Fruit fly (Drosophila melanogaster) whole organism, prepupa: ENCODE measurements around the gene Tcs6.

Experiments
- Blimp-1 ChIP-seq: fragments of 200-800 bp; sonication (Bioruptor generic); optimal IDR thresholded peaks from 3 replicates; lab custom pipeline; 2017; ENCODE audit warnings: missing biosample characterization, missing genetic modification characterization, mild to moderate bottlenecking, moderate library complexity, missing genetic modification reagents
- CG10631 ChIP-seq: fragments of 200-800 bp; sonication (Bioruptor generic); optimal IDR thresholded peaks from 2 replicates; lab custom pipeline; 2016; ENCODE audit warnings: missing biosample characterization, missing genetic modification characterization
- CG10669 ChIP-seq: fragments of 200-800 bp; sonication (Bioruptor generic); optimal IDR thresholded peaks from 3 replicates; lab custom pipeline; 2018; ENCODE audit warnings: missing biosample characterization, mild to moderate bottlenecking, missing genetic modification characterization, moderate library complexity
- CG11294 ChIP-seq: fragments of 200-800 bp; sonication (Bioruptor generic); IDR thresholded peaks from 2 replicates; pipeline ENCODE4 v1.3.6; 2022; ENCODE audit warnings: missing biosample characterization, missing genetic modification characterization
- CG11762 ChIP-seq: fragments of 200-800 bp; sonication (Bioruptor generic); optimal IDR thresholded peaks from 3 replicates; lab custom pipeline; 2016; ENCODE audit warnings: missing biosample characterization, missing genetic modification characterization; ENCODE audit not compliant: insufficient read depth
- CG11902 ChIP-seq: fragments of 200-800 bp; sonication (Bioruptor generic); optimal IDR thresholded peaks from 3 replicates; lab custom pipeline; 2016; ENCODE audit warnings: missing biosample characterization, missing genetic modification characterization
- CG15336 ChIP-seq: fragments of 200-800 bp; sonication (Bioruptor generic); IDR thresholded peaks from 2 replicates; pipeline ENCODE4 v1.3.6; 2022; ENCODE audit warnings: missing biosample characterization, missing genetic modification characterization
- CG1621 ChIP-seq: fragments of 200-800 bp; sonication (Bioruptor generic); optimal IDR thresholded peaks from 3 replicates; lab custom pipeline; 2018; ENCODE audit warnings: missing biosample characterization, mild to moderate bottlenecking, missing genetic modification characterization
- CG16779 ChIP-seq: fragments of 200-800 bp; sonication (Bioruptor generic); optimal IDR thresholded peaks from 3 replicates; lab custom pipeline; 2017; ENCODE audit warnings: missing biosample characterization, mild to moderate bottlenecking, missing genetic modification characterization
- CG3032 ChIP-seq: fragments of 200-800 bp; optimal IDR thresholded peaks from 2 replicates; lab custom pipeline; 2019; ENCODE audit warnings: missing biosample characterization, mild to moderate bottlenecking, missing genetic modification characterization, moderate library complexity
- CG31627 ChIP-seq: fragments of 200-800 bp; sonication (Bioruptor generic); optimal IDR thresholded peaks from 3 replicates; lab custom pipeline; 2016; ENCODE audit warnings: missing biosample characterization, missing genetic modification characterization
- CG32006 ChIP-seq: fragments of 200-800 bp; sonication (Bioruptor generic); optimal IDR thresholded peaks from 3 replicates; lab custom pipeline; 2017; ENCODE audit warnings: missing biosample characterization, mild to moderate bottlenecking, missing genetic modification characterization
- CG34406 ChIP-seq: fragments of 200-800 bp; sonication (Bioruptor generic); optimal IDR thresholded peaks from 3 replicates; lab custom pipeline; 2016; ENCODE audit warnings: missing biosample characterization, missing genetic modification characterization
- CG3919 ChIP-seq: fragments of 200-800 bp; sonication (Bioruptor generic); optimal IDR thresholded peaks from 3 replicates; lab custom pipeline; 2016; ENCODE audit warnings: missing biosample characterization, missing genetic modification characterization
- CG4318 ChIP-seq: fragments of 200-800 bp; sonication (Bioruptor generic); optimal IDR thresholded peaks from 3 replicates; lab custom pipeline; 2017; ENCODE audit warnings: missing biosample characterization, mild to moderate bottlenecking, missing genetic modification characterization
- CG6163 ChIP-seq: fragments of 200-800 bp; sonication (Bioruptor generic); IDR thresholded peaks from 3 replicates; pipeline ENCODE4 v1.3.6; 2022; ENCODE audit warnings: missing biosample characterization, missing genetic modification characterization
- CG6276 ChIP-seq: fragments of 200-800 bp; sonication (Bioruptor generic); optimal IDR thresholded peaks from 2 replicates; lab custom pipeline; 2017; ENCODE audit warnings: missing biosample characterization, mild to moderate bottlenecking, missing genetic modification characterization
- CG6792 ChIP-seq: fragments of 200-800 bp; sonication (Bioruptor generic); optimal IDR thresholded peaks from 3 replicates; lab custom pipeline; 2016; ENCODE audit warnings: missing biosample characterization, missing genetic modification characterization
- CG6808 ChIP-seq: fragments of 200-800 bp; sonication (Bioruptor generic); optimal IDR thresholded peaks from 3 replicates; lab custom pipeline; 2017; ENCODE audit warnings: missing biosample characterization, missing genetic modification characterization, mild to moderate bottlenecking, moderate library complexity, missing genetic modification reagents
- CG6854 ChIP-seq: fragments of 200-800 bp; sonication (Bioruptor generic); optimal IDR thresholded peaks from 2 replicates; lab custom pipeline; 2017; ENCODE audit warnings: missing biosample characterization, mild to moderate bottlenecking, missing genetic modification characterization
- CG7368 ChIP-seq: fragments of 200-800 bp; sonication (Bioruptor generic); optimal IDR thresholded peaks from 3 replicates; lab custom pipeline; 2016; ENCODE audit warnings: missing biosample characterization, missing genetic modification characterization
- CG8119 ChIP-seq: fragments of 200-800 bp; sonication (Bioruptor generic); IDR thresholded peaks from 3 replicates; pipeline ENCODE4 v1.3.6; 2022; ENCODE audit warnings: missing biosample characterization, missing genetic modification characterization
- CG8319 ChIP-seq: fragments of 200-800 bp; sonication (Bioruptor generic); optimal IDR thresholded peaks from 3 replicates; lab custom pipeline; 2016; ENCODE audit warnings: missing biosample characterization, missing genetic modification characterization
- CG9139 ChIP-seq: fragments of 200-800 bp; sonication (Bioruptor generic); optimal IDR thresholded peaks from 3 replicates; lab custom pipeline; 2017; ENCODE audit warnings: missing biosample characterization, mild to moderate bottlenecking, missing genetic modification characterization
- Eip75B ChIP-seq: fragments of 200-800 bp; sonication (Bioruptor generic); optimal IDR thresholded peaks from 3 replicates; lab custom pipeline; 2016; ENCODE audit warnings: missing biosample characterization, missing genetic modification characterization
- Eip78C ChIP-seq: fragments of 200-800 bp; sonication (Bioruptor generic); peaks from one replicate; lab custom pipeline; 2016; ENCODE audit warnings: missing biosample characterization, missing genetic modification characterization
- Eip93F ChIP-seq: fragments of 200-800 bp; sonication (Bioruptor generic); optimal IDR thresholded peaks from 2 replicates; lab custom pipeline; 2016; ENCODE audit warnings: missing biosample characterization, mild to moderate bottlenecking, missing genetic modification characterization
- Ets96B ChIP-seq: fragments of 200-800 bp; optimal IDR thresholded peaks from 2 replicates; lab custom pipeline; 2019; ENCODE audit warnings: missing biosample characterization, mild to moderate bottlenecking, missing genetic modification characterization, moderate library complexity
- Gug ChIP-seq: fragments of 200-800 bp; sonication (Bioruptor generic); IDR thresholded peaks from 2 replicates; pipeline ENCODE4 v1.3.6; 2022; ENCODE audit warnings: missing biosample characterization, missing genetic modification characterization
- Hr4 ChIP-seq: fragments of 200-800 bp; sonication (Bioruptor generic); optimal IDR thresholded peaks from 3 replicates; lab custom pipeline; 2016; ENCODE audit warnings: missing biosample characterization, missing genetic modification characterization
- Lpt ChIP-seq: fragments of 200-800 bp; sonication (Bioruptor generic); optimal IDR thresholded peaks from 3 replicates; lab custom pipeline; 2016; ENCODE audit warnings: missing biosample characterization, missing genetic modification characterization
- Met ChIP-seq: fragments of 200-800 bp; sonication (Bioruptor generic); optimal IDR thresholded peaks from 3 replicates; lab custom pipeline; 2016; ENCODE audit warnings: missing biosample characterization, missing genetic modification characterization
- OdsH ChIP-seq: fragments of 200-800 bp; sonication (Bioruptor generic); optimal IDR thresholded peaks from 3 replicates; lab custom pipeline; 2016; ENCODE audit warnings: missing biosample characterization, missing genetic modification characterization
- Smox ChIP-seq: fragments of 200-800 bp; sonication (Bioruptor generic); optimal IDR thresholded peaks from 3 replicates; lab custom pipeline; 2016; ENCODE audit warnings: missing biosample characterization, missing genetic modification characterization
- Sox14 ChIP-seq: fragments of 200-800 bp; sonication (Bioruptor generic); optimal IDR thresholded peaks from 3 replicates; lab custom pipeline; 2016; ENCODE audit warnings: missing biosample characterization, missing genetic modification characterization
- Sox15 ChIP-seq: fragments of 200-800 bp; sonication (Bioruptor generic); optimal IDR thresholded peaks from 3 replicates; lab custom pipeline; 2016; ENCODE audit warnings: missing biosample characterization, missing genetic modification characterization
- achi ChIP-seq: fragments of 200-800 bp; sonication (Bioruptor generic); optimal IDR thresholded peaks from 3 replicates; lab custom pipeline; 2016; ENCODE audit warnings: missing biosample characterization, missing genetic modification characterization
- cyc ChIP-seq: fragments of 200-800 bp; sonication (Bioruptor generic); optimal IDR thresholded peaks from 3 replicates; lab custom pipeline; 2016; ENCODE audit warnings: missing biosample characterization, missing genetic modification characterization
- eg ChIP-seq: fragments of 200-800 bp; sonication (Bioruptor generic); IDR thresholded peaks from 3 replicates; pipeline ENCODE4 v1.3.6; 2022; ENCODE audit warnings: missing biosample characterization, missing genetic modification characterization
- esn ChIP-seq: fragments of 200-800 bp; sonication (Bioruptor generic); optimal IDR thresholded peaks from 2 replicates; lab custom pipeline; 2016; ENCODE audit warnings: missing biosample characterization, mild to moderate bottlenecking, missing genetic modification characterization, moderate library complexity
- fd59A ChIP-seq: fragments of 200-800 bp; sonication (Bioruptor generic); optimal IDR thresholded peaks from 2 replicates; lab custom pipeline; 2017; ENCODE audit warnings: missing biosample characterization, mild to moderate bottlenecking, missing genetic modification characterization, missing genetic modification reagents
- fd85E ChIP-seq: fragments of 200-800 bp; sonication (Bioruptor generic); optimal IDR thresholded peaks from 3 replicates; lab custom pipeline; 2016; ENCODE audit warnings: missing biosample characterization, missing genetic modification characterization
- lz ChIP-seq: fragments of 200-800 bp; sonication (Bioruptor generic); optimal IDR thresholded peaks from 3 replicates; lab custom pipeline; 2016; ENCODE audit warnings: missing biosample characterization, missing genetic modification characterization
- net ChIP-seq: fragments of 200-800 bp; sonication (Bioruptor generic); optimal IDR thresholded peaks from 3 replicates; lab custom pipeline; 2016; ENCODE audit warnings: missing biosample characterization, missing genetic modification characterization
- pdm3 ChIP-seq: fragments of 200-800 bp; sonication (Bioruptor generic); optimal IDR thresholded peaks from 3 replicates; lab custom pipeline; 2016; ENCODE audit warnings: missing biosample characterization, missing genetic modification characterization
- salr ChIP-seq, 2 experiments: fragments of 200-800 bp; sonication (Bioruptor generic); optimal IDR thresholded peaks; 3 replicates each; lab custom pipeline; 2016 to 2018; ENCODE audit warnings: missing biosample characterization in 2 of 2, missing genetic modification characterization in 2 of 2, mild to moderate bottlenecking in 1 of 2
- spab ChIP-seq: fragments of 200-800 bp; sonication (Bioruptor generic); optimal IDR thresholded peaks from 2 replicates; lab custom pipeline; 2017; ENCODE audit warnings: missing biosample characterization, mild to moderate bottlenecking, missing genetic modification characterization, missing genetic modification reagents
- ss ChIP-seq, 2 experiments: fragments of 200-800 bp; sonication (Bioruptor generic); optimal IDR thresholded peaks; 2 replicates in 1 of 2; 3 replicates in 1 of 2; lab custom pipeline; 2017 to 2018; ENCODE audit warnings: mild to moderate bottlenecking in 2 of 2, missing biosample characterization in 2 of 2, missing genetic modification characterization in 2 of 2, moderate library complexity in 1 of 2
- svp ChIP-seq: fragments of 200-800 bp; sonication (Bioruptor generic); peaks from one replicate; lab custom pipeline; 2016; ENCODE audit warnings: missing biosample characterization, missing genetic modification characterization
- topi ChIP-seq: fragments of 200-800 bp; sonication (Bioruptor generic); optimal IDR thresholded peaks from 3 replicates; lab custom pipeline; 2016; ENCODE audit warnings: missing biosample characterization, missing genetic modification characterization
- vri ChIP-seq: fragments of 200-800 bp; sonication (Bioruptor generic); optimal IDR thresholded peaks from 3 replicates; lab custom pipeline; 2016; ENCODE audit warnings: missing biosample characterization, mild to moderate bottlenecking, missing genetic modification characterization

Gene Tcs6

dm6 chr3R:26081380-26081991 is 23.5 kb upstream of the Tcs6 start:
- TF ChIP-seq topi = peak; percentile 80
- TF ChIP-seq eg (GFP tag; lab: Robert Waterston, UW) = peak; percentile 78
- peak; percentile 81 for TF ChIP-seq achi (GFP tag; lab: Kevin White, UChicago)
- TF ChIP-seq Eip93F (GFP tag; lab: Kevin White, UChicago) = no peak
- TF ChIP-seq CG11762 (GFP tag; lab: Kevin White, UChicago) = peak; percentile 61
- TF ChIP-seq CG6276 (GFP tag; lab: Kevin White, UChicago) = peak; percentile 53
- peak; percentile 59 for TF ChIP-seq Lpt (GFP tag; lab: Kevin White, UChicago)
- TF ChIP-seq fd85E (GFP tag; lab: Kevin White, UChicago) = no peak
- TF ChIP-seq CG1621 (tag; lab: Kevin White, UChicago) = peak; percentile 60
- peak; percentile 83 for TF ChIP-seq Met (GFP tag; lab: Kevin White, UChicago)
- no peak for TF ChIP-seq CG11294 (GFP tag; lab: Robert Waterston, UW)
- peak; percentile 82 for TF ChIP-seq CG3032 (tag; lab: Kevin White, UChicago)
- TF ChIP-seq Smox (GFP tag; lab: Kevin White, UChicago) = peak; percentile 75
- TF ChIP-seq Sox14 = peak; percentile 58
- peak; percentile 77 for TF ChIP-seq CG10631 (GFP tag; lab: Kevin White, UChicago)
- TF ChIP-seq net (GFP tag; lab: Kevin White, UChicago) = peak; percentile 55
- peak; percentile 64 for TF ChIP-seq Hr4 (GFP tag; lab: Kevin White, UChicago)
- TF ChIP-seq Ets96B (tag; lab: Kevin White, UChicago) = peak; percentile 76
- TF ChIP-seq vri (GFP tag; lab: Kevin White, UChicago) = peak; percentile 50
- TF ChIP-seq CG6163 (GFP tag; lab: Robert Waterston, UW) = peak; percentile 86
- TF ChIP-seq pdm3 (GFP tag; lab: Kevin White, UChicago) = peak; percentile 72
- peak; percentile 80 for TF ChIP-seq OdsH (GFP tag; lab: Kevin White, UChicago)
- peak; percentile 74 to 96 for TF ChIP-seq ss (GFP tag; optimal IDR thresholded peaks at IDR 0.05; lab: Kevin White, UChicago)
- TF ChIP-seq lz = peak; percentile 78
- TF ChIP-seq svp (GFP tag; lab: Kevin White, UChicago) = peak; percentile 90
- TF ChIP-seq cyc = peak; percentile 73
- TF ChIP-seq CG6854 (GFP tag; lab: Kevin White, UChicago) = peak; percentile 67
- peak; percentile 76 for TF ChIP-seq CG32006 (GFP tag; lab: Kevin White, UChicago)
- TF ChIP-seq fd59A = peak; percentile 27
- peak; percentile 70 for TF ChIP-seq spab
- peak; percentile 69 for TF ChIP-seq CG31627 (GFP tag; lab: Kevin White, UChicago)
- TF ChIP-seq CG9139 = peak; percentile 55
- peak; percentile 34 to 50 for TF ChIP-seq salr (GFP tag; optimal IDR thresholded peaks at IDR 0.05; lab: Kevin White, UChicago)
- peak; percentile 72 for TF ChIP-seq CG34406
- peak; percentile 80 for TF ChIP-seq CG15336 (GFP tag; lab: Robert Waterston, UW)
- peak; percentile 10 for TF ChIP-seq CG4318
- TF ChIP-seq CG6792 (GFP tag; lab: Kevin White, UChicago) = peak; percentile 73
- TF ChIP-seq Gug (GFP tag; lab: Robert Waterston, UW) = peak; percentile 49
- peak; percentile 57 for TF ChIP-seq Blimp-1
- peak; percentile 81 for TF ChIP-seq CG3919
- peak; percentile 81 for TF ChIP-seq Eip75B (GFP tag; lab: Kevin White, UChicago)
- TF ChIP-seq CG8119 (GFP tag; lab: Robert Waterston, UW) = peak; percentile 78
- peak; percentile 83 for TF ChIP-seq esn (GFP tag; lab: Kevin White, UChicago)
- peak; percentile 80 for TF ChIP-seq CG6808
- TF ChIP-seq Eip78C (GFP tag; lab: Kevin White, UChicago) = peak; percentile 94
- peak; percentile 56 for TF ChIP-seq CG7368
- peak; percentile 52 for TF ChIP-seq CG16779 (tag; lab: Kevin White, UChicago)
- TF ChIP-seq CG11902 (GFP tag; lab: Kevin White, UChicago) = peak; percentile 35
- TF ChIP-seq Sox15 (GFP tag; lab: Kevin White, UChicago) = peak; percentile 19
- peak; percentile 52 for TF ChIP-seq CG8319 (GFP tag; lab: Kevin White, UChicago)
- peak; percentile 73 for TF ChIP-seq CG10669 (GFP tag; lab: Kevin White, UChicago)
